Fruit fly (Drosophila melanogaster): Measurements from ENCODE around the gene Mgat3.

The Mgat3 gene

DNA sequence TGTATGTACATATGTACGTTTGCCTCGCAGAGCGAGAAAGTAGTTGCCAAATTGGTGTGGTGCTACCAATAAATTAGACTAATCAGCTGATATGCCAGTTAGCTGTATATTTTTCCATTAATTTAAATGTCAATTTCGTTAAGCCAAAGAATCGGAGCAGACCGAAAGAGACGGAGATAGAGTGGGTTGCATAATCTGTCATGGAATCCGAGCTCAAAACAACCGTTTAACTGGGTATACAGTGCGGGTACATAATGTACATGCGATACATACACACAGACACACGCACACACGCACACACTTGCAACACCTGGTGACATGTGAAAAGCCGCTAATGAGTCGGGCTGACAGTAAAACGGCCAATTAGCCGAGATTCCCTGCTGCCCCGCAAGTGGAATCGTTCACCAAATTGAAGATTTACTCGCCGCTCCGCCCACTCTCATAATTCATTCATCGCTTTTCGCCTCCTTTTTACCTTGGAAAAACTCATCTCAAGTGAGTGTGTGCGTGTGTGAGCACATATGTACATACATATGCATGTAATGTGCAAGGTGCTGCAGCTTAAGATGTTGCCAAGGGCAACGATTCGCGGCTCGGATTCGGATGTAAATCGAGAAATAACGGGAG, 8.8 kb upstream of the Mgat3 start:
- TF ChIP-seq CG8301 (tag; optimal IDR thresholded peaks at IDR 0.05), result no peak
- TF ChIP-seq CG14655 (GFP tag; optimal IDR thresholded peaks at IDR 0.05), result no peak
- TF ChIP-seq D1 (tag; optimal IDR thresholded peaks at IDR 0.05), result no peak
- TF ChIP-seq CG15710 (tag; optimal IDR thresholded peaks at IDR 0.05), result no peak
- TF ChIP-seq fd96Ca (GFP tag; IDR thresholded peaks at IDR 0.05), result no peak
- no peak for TF ChIP-seq gl (tag; optimal IDR thresholded peaks at IDR 0.05)
- no peak for TF ChIP-seq CG4496 (GFP tag; IDR thresholded peaks at IDR 0.05)
- no peak for TF ChIP-seq CG32121 (GFP tag; IDR thresholded peaks at IDR 0.05)

DNA sequence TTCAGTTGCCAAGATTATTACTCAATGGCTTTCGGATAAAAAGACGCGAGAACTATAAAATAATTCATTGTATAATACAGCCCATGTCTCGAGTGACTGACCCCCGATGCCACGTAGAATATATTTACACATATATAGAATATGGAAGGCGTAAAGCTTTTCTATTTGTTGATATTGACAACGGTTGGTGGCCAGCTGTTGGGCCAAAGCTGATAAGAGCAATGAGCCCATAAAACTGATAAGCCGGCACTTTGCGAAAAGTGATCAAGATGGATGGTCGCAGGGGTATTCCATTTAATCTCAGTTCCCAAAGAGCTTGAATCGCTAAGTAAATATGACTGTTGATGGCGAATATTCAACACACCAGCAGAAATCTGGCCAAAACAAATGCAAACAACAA, 8.1 kb upstream of the Mgat3 start:
- TF ChIP-seq CG13204 (GFP tag; optimal IDR thresholded peaks at IDR 0.05), result no peak
- TF ChIP-seq CG9948 (tag; optimal IDR thresholded peaks at IDR 0.05), result no peak
- TF ChIP-seq fd96Ca (GFP tag; IDR thresholded peaks at IDR 0.05), result no peak
- peak; percentile 91 for TF ChIP-seq EcR (GFP tag; optimal IDR thresholded peaks at IDR 0.05)
- TF ChIP-seq D1 (tag; optimal IDR thresholded peaks at IDR 0.05), result no peak
- TF ChIP-seq Pif1B (GFP tag; optimal IDR thresholded peaks at IDR 0.05), result no peak

DNA sequence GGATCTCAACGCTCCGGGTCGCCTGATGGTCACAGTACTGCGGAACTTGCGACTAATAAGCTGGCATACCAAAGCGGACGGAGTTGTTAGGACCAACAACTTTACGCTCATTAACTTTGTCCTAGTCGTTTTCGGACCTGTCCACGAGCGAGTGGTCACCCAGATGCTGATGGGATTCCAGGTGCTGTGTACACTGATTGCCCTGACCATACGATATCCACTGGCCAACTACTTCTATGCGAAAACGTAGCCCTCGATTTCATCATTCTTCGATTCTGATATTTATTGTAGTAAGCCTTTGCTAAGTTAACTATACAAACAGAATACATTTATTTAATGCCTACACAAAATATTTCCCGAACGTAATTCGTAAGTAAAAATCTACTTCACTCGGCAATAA, 754 bp upstream of the Mgat3 start, which contains the start of gene Rsph1:
Gene Rsph1, plus strand, starts transcription at position 301 of the 400 bp plus-strand sequence.
- TF ChIP-seq CG10348 (GFP tag; IDR thresholded peaks at IDR 0.05), result no peak
- no peak for TF ChIP-seq CG13204 (GFP tag; optimal IDR thresholded peaks at IDR 0.05)
- TF ChIP-seq CG14655 (GFP tag; optimal IDR thresholded peaks at IDR 0.05), result no peak
- TF ChIP-seq CG4496 (GFP tag; IDR thresholded peaks at IDR 0.05), result no peak
- no peak for TF ChIP-seq CG17806 (tag; optimal IDR thresholded peaks at IDR 0.05)
- TF ChIP-seq fd96Ca (GFP tag; IDR thresholded peaks at IDR 0.05), result no peak
- no peak for TF ChIP-seq CG34367 (tag; optimal IDR thresholded peaks at IDR 0.05)
- TF ChIP-seq Snoo (tag; optimal IDR thresholded peaks at IDR 0.05), result no peak
- no peak for TF ChIP-seq Ets98B (GFP tag; IDR thresholded peaks at IDR 0.05)
- TF ChIP-seq rn (GFP tag; IDR thresholded peaks at IDR 0.05), result no peak

DNA sequence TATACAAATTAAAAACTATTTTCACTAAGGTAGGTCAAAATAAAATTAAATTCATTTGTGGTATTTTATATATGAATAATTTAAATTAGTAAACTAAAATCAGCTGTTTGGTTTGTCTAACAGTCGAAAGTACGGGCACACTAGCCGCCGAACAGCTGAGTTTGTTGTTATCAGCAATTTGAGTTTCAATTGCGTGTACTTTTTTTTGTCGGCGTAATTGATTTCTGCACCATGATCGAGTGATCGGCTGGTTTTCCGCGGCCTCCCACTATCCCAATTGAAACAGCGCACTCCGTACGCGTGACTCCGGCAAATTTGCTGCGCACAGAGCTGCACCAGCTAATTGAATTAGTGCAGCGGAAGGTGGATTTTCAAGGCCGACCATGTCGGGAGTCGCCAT, 3.3 kb downstream of the Mgat3 start, which contains the start of gene Alg7:
Gene Alg7, plus strand, starts transcription at position 153 of the 400 bp plus-strand sequence.
- TF ChIP-seq CG8301 (tag; optimal IDR thresholded peaks at IDR 0.05) (no peak), rn (GFP tag; IDR thresholded peaks at IDR 0.05) (no peak), CG13204 (GFP tag; optimal IDR thresholded peaks at IDR 0.05) (no peak), CG32121 (GFP tag; IDR thresholded peaks at IDR 0.05) (no peak), Ets98B (GFP tag; IDR thresholded peaks at IDR 0.05) (no peak), CG4496 (GFP tag; IDR thresholded peaks at IDR 0.05) (no peak), EcR (GFP tag; optimal IDR thresholded peaks at IDR 0.05) (no peak), CG15710 (tag; optimal IDR thresholded peaks at IDR 0.05) (no peak), CG17806 (tag; optimal IDR thresholded peaks at IDR 0.05) (no peak)

DNA sequence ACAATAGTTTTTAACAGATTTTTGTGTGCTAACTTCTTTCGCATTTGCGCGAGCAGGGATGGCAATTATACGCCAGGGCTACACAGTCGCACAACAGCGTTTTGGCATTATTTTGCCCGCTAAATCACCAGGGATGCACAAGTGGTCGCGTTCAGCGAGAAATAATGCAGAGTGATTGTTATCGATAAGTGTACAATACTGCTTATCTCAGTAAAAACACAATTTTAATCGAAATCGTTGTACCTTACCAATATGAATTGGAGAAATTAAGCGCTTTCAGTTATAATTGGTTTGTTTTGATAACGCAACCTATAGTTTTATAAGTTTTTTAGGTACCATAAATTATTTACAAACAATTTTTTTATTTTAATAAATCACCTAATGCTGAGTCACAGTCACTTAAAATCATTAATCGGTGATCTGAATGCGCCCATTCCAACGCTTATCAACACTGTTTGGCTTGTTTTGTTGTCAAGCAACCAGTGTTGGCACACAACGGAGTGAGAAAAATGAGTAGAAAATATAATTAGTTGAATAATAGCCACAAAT, 5.6 kb downstream of the Mgat3 start, which contains the start of the genes Sfmbt and CG5439:
Gene Sfmbt, minus strand, starts transcription at position 85 of the 549 bp plus-strand sequence.
Gene CG5439, plus strand, starts transcription at position 450 of the 549 bp plus-strand sequence.
- TF ChIP-seq CG14655 (GFP tag; optimal IDR thresholded peaks at IDR 0.05) (no peak), Ets98B (GFP tag; IDR thresholded peaks at IDR 0.05) (no peak), CG8159 (tag; optimal IDR thresholded peaks at IDR 0.05) (peak; percentile 62), Pif1B (GFP tag; optimal IDR thresholded peaks at IDR 0.05) (no peak), EcR (GFP tag; optimal IDR thresholded peaks at IDR 0.05) (no peak), CG15710 (tag; optimal IDR thresholded peaks at IDR 0.05) (peak; percentile 68), CG13204 (GFP tag; optimal IDR thresholded peaks at IDR 0.05) (no peak), CG32121 (GFP tag; IDR thresholded peaks at IDR 0.05) (0 out of 2 replicates have a peak, but pooled peaks have one; percentile 23), gl (tag; optimal IDR thresholded peaks at IDR 0.05) (no peak), CG34367 (tag; optimal IDR thresholded peaks at IDR 0.05) (peak; percentile 8), Pif1A (GFP tag; optimal IDR thresholded peaks at IDR 0.05) (no peak), Snoo (tag; optimal IDR thresholded peaks at IDR 0.05) (peak; percentile 71), fd96Ca (GFP tag; IDR thresholded peaks at IDR 0.05) (peak; percentile 66; the same call in 2 of the 3 replicates), CG10348 (GFP tag; IDR thresholded peaks at IDR 0.05) (no peak), D1 (tag; optimal IDR thresholded peaks at IDR 0.05) (no peak), rn (GFP tag; IDR thresholded peaks at IDR 0.05) (peak; percentile 39), CG12605 (GFP tag; IDR thresholded peaks at IDR 0.05) (no peak), CG17806 (tag; optimal IDR thresholded peaks at IDR 0.05) (peak; percentile 53), CG4496 (GFP tag; IDR thresholded peaks at IDR 0.05) (peak; percentile 43; the same call in 1 of the 3 replicates), CG9948 (tag; optimal IDR thresholded peaks at IDR 0.05) (peak; percentile 51), CG8301 (tag; optimal IDR thresholded peaks at IDR 0.05) (no peak)

DNA sequence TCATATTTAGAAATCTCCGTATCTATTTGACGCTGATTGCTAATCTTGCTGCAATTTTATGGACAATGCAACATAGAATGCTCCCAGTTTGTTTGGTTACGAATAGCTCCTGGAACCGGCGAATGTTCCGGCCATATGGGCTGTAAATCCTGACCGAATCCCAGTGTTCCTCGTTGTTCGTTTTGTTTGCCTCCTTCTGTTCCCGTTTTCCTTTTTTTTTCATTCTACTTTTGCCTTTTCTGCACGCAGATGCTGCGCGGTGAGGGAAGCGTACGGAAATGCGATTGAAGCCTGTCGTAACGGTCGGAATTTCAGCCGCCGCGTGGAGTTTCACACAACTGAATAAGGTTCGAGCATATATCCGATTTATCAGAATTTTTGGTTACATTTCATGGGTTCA, 6.3 kb downstream of the Mgat3 start, which contains the start of gene CG43925:
Gene CG43925, plus strand, starts transcription at position 301 of the 400 bp plus-strand sequence.
- no peak for TF ChIP-seq Snoo (tag; optimal IDR thresholded peaks at IDR 0.05)
- TF ChIP-seq CG9948 (tag; optimal IDR thresholded peaks at IDR 0.05), result no peak
- TF ChIP-seq rn (GFP tag; IDR thresholded peaks at IDR 0.05), result no peak
- no peak for TF ChIP-seq fd96Ca (GFP tag; IDR thresholded peaks at IDR 0.05)
- no peak for TF ChIP-seq CG8159 (tag; optimal IDR thresholded peaks at IDR 0.05)
- TF ChIP-seq CG10348 (GFP tag; IDR thresholded peaks at IDR 0.05), result no peak
- no peak for TF ChIP-seq EcR (GFP tag; optimal IDR thresholded peaks at IDR 0.05)
- no peak for TF ChIP-seq CG8301 (tag; optimal IDR thresholded peaks at IDR 0.05)
- TF ChIP-seq CG12605 (GFP tag; IDR thresholded peaks at IDR 0.05), result no peak
- no peak for TF ChIP-seq D1 (tag; optimal IDR thresholded peaks at IDR 0.05)
- no peak for TF ChIP-seq CG13204 (GFP tag; optimal IDR thresholded peaks at IDR 0.05)
- no peak for TF ChIP-seq CG32121 (GFP tag; IDR thresholded peaks at IDR 0.05)
- TF ChIP-seq CG14655 (GFP tag; optimal IDR thresholded peaks at IDR 0.05), result no peak
- TF ChIP-seq CG17806 (tag; optimal IDR thresholded peaks at IDR 0.05), result no peak
- no peak for TF ChIP-seq Pif1B (GFP tag; optimal IDR thresholded peaks at IDR 0.05)
- no peak for TF ChIP-seq Ets98B (GFP tag; IDR thresholded peaks at IDR 0.05)
- TF ChIP-seq gl (tag; optimal IDR thresholded peaks at IDR 0.05), result no peak
- no peak for TF ChIP-seq CG15710 (tag; optimal IDR thresholded peaks at IDR 0.05)

All from whole organism, pupa.